Worm (Caenorhabditis elegans): Measurements from ENCODE around the gene F13A2.2.

- TF ChIP-seq nhr-28 (tag; optimal IDR thresholded peaks at IDR 0.05) = no peak
- TF ChIP-seq mls-2 (tag; optimal IDR thresholded peaks at IDR 0.05) = no peak
- no peak for TF ChIP-seq ztf-11 (tag; optimal IDR thresholded peaks at IDR 0.05)
- no peak for TF ChIP-seq nhr-76 (tag; optimal IDR thresholded peaks at IDR 0.05)
- no peak for TF ChIP-seq lin-32 (GFP tag; optimal IDR thresholded peaks at IDR 0.05)
- TF ChIP-seq M03D4.4 (tag; optimal IDR thresholded peaks at IDR 0.05) = no peak
- TF ChIP-seq ces-1 (GFP tag; optimal IDR thresholded peaks at IDR 0.05) = no peak
- TF ChIP-seq lsy-2 (tag; optimal IDR thresholded peaks at IDR 0.05) = no peak
- no peak for TF ChIP-seq unc-39 (tag; optimal IDR thresholded peaks at IDR 0.05)
- no peak for TF ChIP-seq snpc-4 (tag; optimal IDR thresholded peaks at IDR 0.05)
- TF ChIP-seq nhr-12 (tag; optimal IDR thresholded peaks at IDR 0.05) = no peak
These were observed 19.9 kb downstream of the F13A2.2 start, which contains the start of gene grl-13 for ce11 chrV:4364517-4364916.
